Worm (Caenorhabditis elegans) whole organism, L3 larva: Measurements from ENCODE around the gene srm-6.

Experiments used
- eor-1 ChIP-seq, 2 experiments: fragments of 150-350 bp; optimal IDR thresholded peaks; 2 replicates each; lab custom pipeline; 2014 to 2018; ENCODE audit warnings: missing biosample characterization in 2 of 2, missing genetic modification characterization in 2 of 2
- fkh-10 ChIP-seq: sonication (generic microtip); optimal IDR thresholded peaks from 2 replicates; lab custom pipeline; 2017; ENCODE audit warnings: missing biosample characterization, missing genetic modification reagents, missing genetic modification characterization
- mml-1 ChIP-seq: fragments of 150-350 bp; sonication (generic microtip); optimal IDR thresholded peaks from 3 replicates; lab custom pipeline; 2014; ENCODE audit warnings: missing biosample characterization, missing genetic modification characterization
- nhr-12 ChIP-seq: fragments of 150-350 bp; optimal IDR thresholded peaks from 2 replicates; lab custom pipeline; 2014; ENCODE audit warnings: missing biosample characterization, missing genetic modification characterization
- nhr-237 ChIP-seq: fragments of 150-350 bp; optimal IDR thresholded peaks from 2 replicates; lab custom pipeline; 2014; ENCODE audit warnings: missing biosample characterization, missing genetic modification characterization
- unc-39 ChIP-seq: sonication (generic microtip); optimal IDR thresholded peaks from 4 replicates; lab custom pipeline; 2017; ENCODE audit warnings: missing biosample characterization, missing genetic modification characterization

ce11 chrV:14352032-14352431 is 15.3 kb downstream of the srm-6 start:
- TF ChIP-seq nhr-237 (tag; lab: Kevin White, UChicago) (no peak), fkh-10 (GFP tag; lab: Kevin White, UChicago) (no peak), nhr-12 (tag; lab: Kevin White, UChicago) (no peak), eor-1 (tag; optimal IDR thresholded peaks at IDR 0.05; lab: Kevin White, UChicago) (no peak), mml-1 (tag; lab: Kevin White, UChicago) (no peak), unc-39 (tag; lab: Kevin White, UChicago) (no peak)
